Fruit fly (Drosophila melanogaster) whole organism, embryonic: ENCODE results near the gene galla-2.

Source experiments
- Asciz ChIP-seq: fragments of 200-800 bp; sonication (Bioruptor generic); optimal IDR thresholded peaks from 2 replicates; lab custom pipeline; 2017; ENCODE audit warnings: missing biosample characterization, mild to moderate bottlenecking, missing genetic modification characterization, missing genetic modification reagents
- Awh ChIP-seq: fragments of 200-800 bp; sonication (Bioruptor generic); IDR thresholded peaks from 2 replicates; pipeline ENCODE4, ENCODE4 v1.3.6; 2022; ENCODE audit warnings: missing biosample characterization, missing genetic modification characterization
- CG11085 ChIP-seq: fragments of 200-800 bp; sonication (Bioruptor generic); IDR thresholded peaks from 2 replicates; pipeline ENCODE4 v1.3.6; 2022; ENCODE audit warnings: missing biosample characterization, missing genetic modification characterization
- CG11504 ChIP-seq: fragments of 200-800 bp; sonication (Bioruptor generic); optimal IDR thresholded peaks from 3 replicates; lab custom pipeline; 2019; ENCODE audit warnings: missing biosample characterization, mild to moderate bottlenecking, missing genetic modification characterization, moderate library complexity
- CG12071 ChIP-seq: fragments of 200-800 bp; sonication (Bioruptor generic); optimal IDR thresholded peaks from 3 replicates; lab custom pipeline; 2018; ENCODE audit warnings: missing biosample characterization, mild to moderate bottlenecking, missing genetic modification characterization
- CG15514 ChIP-seq: fragments of 200-800 bp; sonication (Bioruptor generic); optimal IDR thresholded peaks from 3 replicates; lab custom pipeline; 2017; ENCODE audit warnings: missing biosample characterization, missing genetic modification characterization, mild to moderate bottlenecking, moderate library complexity, missing genetic modification reagents
- CG15601 ChIP-seq: fragments of 200-800 bp; sonication (Bioruptor generic); optimal IDR thresholded peaks from 3 replicates; lab custom pipeline; 2019; ENCODE audit warnings: missing biosample characterization, mild to moderate bottlenecking, missing genetic modification characterization, moderate library complexity
- CG1603 ChIP-seq: fragments of 200-800 bp; sonication (Bioruptor generic); optimal IDR thresholded peaks from 2 replicates; lab custom pipeline; 2019; ENCODE audit warnings: missing biosample characterization, mild to moderate bottlenecking, missing genetic modification characterization, moderate library complexity
- CG2116 ChIP-seq: fragments of 200-800 bp; sonication (Bioruptor generic); optimal IDR thresholded peaks from 3 replicates; lab custom pipeline; 2018; ENCODE audit warnings: missing biosample characterization, mild to moderate bottlenecking, missing genetic modification characterization
- CG32532 ChIP-seq: fragments of 200-800 bp; sonication (Bioruptor generic); IDR thresholded peaks from 2 replicates; pipeline ENCODE4 v1.3.6; 2022; ENCODE audit warnings: missing biosample characterization, missing genetic modification characterization
- CG4282 ChIP-seq: fragments of 200-800 bp; sonication (Bioruptor generic); optimal IDR thresholded peaks from 2 replicates; lab custom pipeline; 2016; ENCODE audit warnings: missing biosample characterization, missing genetic modification characterization
- CG4707 ChIP-seq: fragments of 200-800 bp; sonication (Bioruptor generic); optimal IDR thresholded peaks from 2 replicates; lab custom pipeline; 2018; ENCODE audit warnings: missing biosample characterization, mild to moderate bottlenecking, missing genetic modification characterization, moderate library complexity
- CG4854 ChIP-seq: fragments of 200-800 bp; sonication (Bioruptor generic); optimal IDR thresholded peaks from 2 replicates; lab custom pipeline; 2016; ENCODE audit warnings: missing biosample characterization, missing genetic modification characterization, inconsistent platforms
- CG6272 ChIP-seq: fragments of 200-800 bp; sonication (Bioruptor generic); IDR thresholded peaks from 2 replicates; pipeline ENCODE4 v1.3.6; 2022; ENCODE audit warnings: missing biosample characterization, missing genetic modification characterization
- CG7745 ChIP-seq: fragments of 200-800 bp; sonication (Bioruptor generic); optimal IDR thresholded peaks from 2 replicates; lab custom pipeline; 2018; ENCODE audit warnings: missing biosample characterization, mild to moderate bottlenecking, missing genetic modification characterization, moderate library complexity
- CG7963 ChIP-seq: fragments of 200-800 bp; sonication (Bioruptor generic); IDR thresholded peaks from 3 replicates; pipeline ENCODE4 v1.3.6; 2022; ENCODE audit warnings: missing biosample characterization, missing genetic modification characterization; ENCODE audit not compliant: partially characterized antibody
- CG9609 ChIP-seq: fragments of 200-800 bp; sonication (Bioruptor generic); optimal IDR thresholded peaks from 3 replicates; lab custom pipeline; 2016; ENCODE audit warnings: missing biosample characterization, missing genetic modification characterization
- Doc2 ChIP-seq: fragments of 200-800 bp; sonication (Bioruptor generic); IDR thresholded peaks from 2 replicates; pipeline ENCODE4 v1.3.6; 2022; ENCODE audit warnings: missing biosample characterization, missing genetic modification characterization
- ERR ChIP-seq: fragments of 200-800 bp; sonication (Bioruptor generic); optimal IDR thresholded peaks from 2 replicates; lab custom pipeline; 2016; ENCODE audit warnings: missing biosample characterization, missing genetic modification characterization
- HLH4C ChIP-seq: fragments of 200-800 bp; sonication (Bioruptor generic); IDR thresholded peaks from 3 replicates; pipeline ENCODE4 v1.3.6; 2022; ENCODE audit warnings: missing biosample characterization, missing genetic modification characterization; ENCODE audit not compliant: partially characterized antibody
- Lhr ChIP-seq: fragments of 200-800 bp; sonication (Bioruptor generic); optimal IDR thresholded peaks from 3 replicates; lab custom pipeline; 2017; ENCODE audit warnings: mild to moderate bottlenecking, missing biosample characterization, missing genetic modification reagents, missing genetic modification characterization
- Med ChIP-seq: fragments of 200-800 bp; sonication (Bioruptor generic); peaks from one replicate; lab custom pipeline; 2016; ENCODE audit warnings: missing biosample characterization, missing genetic modification characterization, mild to moderate bottlenecking, inconsistent platforms, moderate library complexity
- NK7.1 ChIP-seq: fragments of 200-800 bp; sonication (Bioruptor generic); optimal IDR thresholded peaks from 3 replicates; lab custom pipeline; 2016; ENCODE audit warnings: missing biosample characterization, missing genetic modification characterization
- Nf-YC ChIP-seq: fragments of 200-800 bp; optimal IDR thresholded peaks from 3 replicates; lab custom pipeline; 2019; ENCODE audit warnings: missing biosample characterization, mild to moderate bottlenecking, missing genetic modification characterization, moderate library complexity
- Ravus ChIP-seq: fragments of 200-800 bp; sonication (Bioruptor generic); IDR thresholded peaks from 2 replicates; pipeline ENCODE4 v1.3.6; 2022; ENCODE audit warnings: missing biosample characterization, missing genetic modification characterization
- Stat92E ChIP-seq, 3 experiments: fragments of >200 bp in 2 of 3; fragments of 200-800 bp in 1 of 3; sonication (Bioruptor generic) in 1 of 3; optimal IDR thresholded peaks; 2 replicates each; lab custom pipeline; 2017 to 2019; ENCODE audit warnings: missing biosample characterization in 3 of 3, missing genetic modification characterization in 3 of 3, mild to moderate bottlenecking in 1 of 3, moderate library complexity in 1 of 3
- Tbp ChIP-seq: fragments of >200 bp; optimal IDR thresholded peaks from 2 replicates; lab custom pipeline; 2018; ENCODE audit warnings: missing biosample characterization, missing genetic modification characterization
- ac ChIP-seq: fragments of 200-800 bp; sonication (Bioruptor generic); optimal IDR thresholded peaks from 3 replicates; lab custom pipeline; 2017; ENCODE audit warnings: missing biosample characterization, mild to moderate bottlenecking, missing genetic modification characterization
- amos ChIP-seq: fragments of 200-800 bp; sonication (Bioruptor generic); IDR thresholded peaks from 2 replicates; pipeline ENCODE4 v1.3.6; 2022; ENCODE audit warnings: missing biosample characterization, missing genetic modification characterization; ENCODE audit not compliant: partially characterized antibody
- bbx ChIP-seq: fragments of 200-800 bp; sonication (Bioruptor generic); IDR thresholded peaks from 2 replicates; pipeline ENCODE4 v1.3.6; 2022; ENCODE audit warnings: missing biosample characterization, missing genetic modification characterization; ENCODE audit not compliant: partially characterized antibody
- crol ChIP-seq: fragments of 200-800 bp; sonication (Bioruptor generic); IDR thresholded peaks from 2 replicates; pipeline ENCODE4 v1.3.6; 2022; ENCODE audit warnings: missing biosample characterization, missing genetic modification characterization
- crp ChIP-seq, 2 experiments: fragments of 200-800 bp; sonication (Bioruptor generic); optimal IDR thresholded peaks; 2 replicates in 1 of 2; 3 replicates in 1 of 2; lab custom pipeline; 2017; ENCODE audit warnings: missing biosample characterization in 2 of 2, missing genetic modification characterization in 2 of 2, mild to moderate bottlenecking in 1 of 2, moderate library complexity in 1 of 2
- danr ChIP-seq: fragments of 200-800 bp; sonication (Bioruptor generic); IDR thresholded peaks from 2 replicates; pipeline ENCODE4 v1.3.6; 2022; ENCODE audit warnings: missing biosample characterization, missing genetic modification characterization
- dati ChIP-seq: fragments of 200-800 bp; sonication (Bioruptor generic); IDR thresholded peaks from 2 replicates; pipeline ENCODE4 v1.3.6; 2022; ENCODE audit warnings: missing biosample characterization, missing genetic modification characterization
- dimm ChIP-seq: fragments of 200-800 bp; sonication (Bioruptor generic); IDR thresholded peaks from 2 replicates; pipeline ENCODE4 v1.3.6; 2022; ENCODE audit warnings: missing biosample characterization, missing genetic modification characterization
- dpn ChIP-seq, 2 experiments: fragments of 200-800 bp; sonication (Bioruptor generic); optimal IDR thresholded peaks; 3 replicates each; lab custom pipeline; 2016; ENCODE audit warnings: missing biosample characterization in 2 of 2, missing genetic modification characterization in 2 of 2
- esg ChIP-seq: fragments of 200-800 bp; sonication (Bioruptor generic); conservative IDR thresholded peaks from 2 replicates; pipeline ENCODE4 v1.3.6; 2022; ENCODE audit warnings: missing biosample characterization, missing genetic modification characterization
- eyg ChIP-seq: fragments of 200-800 bp; sonication (Bioruptor generic); optimal IDR thresholded peaks from 3 replicates; lab custom pipeline; 2016; ENCODE audit warnings: missing biosample characterization, missing genetic modification characterization
- gro ChIP-seq: fragments of 200-800 bp; sonication (Bioruptor generic); optimal IDR thresholded peaks from 2 replicates; lab custom pipeline; 2016; ENCODE audit warnings: missing biosample characterization, missing genetic modification characterization
- inv ChIP-seq: fragments of 200-800 bp; sonication (Bioruptor generic); IDR thresholded peaks from 2 replicates; pipeline ENCODE4 v1.3.6; 2022; ENCODE audit warnings: missing biosample characterization, missing genetic modification characterization; ENCODE audit not compliant: partially characterized antibody
- knrl ChIP-seq: fragments of 200-800 bp; sonication (Bioruptor generic); IDR thresholded peaks from 3 replicates; pipeline ENCODE4 v1.3.6; 2022; ENCODE audit warnings: missing biosample characterization, missing genetic modification characterization; ENCODE audit not compliant: partially characterized antibody
- nerfin-2 ChIP-seq: fragments of 200-800 bp; sonication (Bioruptor generic); IDR thresholded peaks from 2 replicates; pipeline ENCODE4 v1.3.6; 2022; ENCODE audit warnings: missing biosample characterization, missing genetic modification characterization; ENCODE audit not compliant: partially characterized antibody
- otp ChIP-seq: fragments of 200-800 bp; sonication (Bioruptor generic); IDR thresholded peaks from 3 replicates; pipeline ENCODE4, ENCODE4 v1.3.6; 2022; ENCODE audit warnings: missing biosample characterization, missing genetic modification characterization
- pita ChIP-seq: fragments of 200-800 bp; sonication (Bioruptor generic); optimal IDR thresholded peaks from 2 replicates; lab custom pipeline; 2017; ENCODE audit warnings: missing biosample characterization, mild to moderate bottlenecking, missing genetic modification characterization
- pzg ChIP-seq: fragments of 200-800 bp; sonication (Bioruptor generic); optimal IDR thresholded peaks from 3 replicates; lab custom pipeline; 2018; ENCODE audit warnings: missing biosample characterization, mild to moderate bottlenecking, missing genetic modification characterization, moderate library complexity
- sd ChIP-seq: fragments of 200-800 bp; sonication (Bioruptor generic); optimal IDR thresholded peaks from 3 replicates; lab custom pipeline; 2018; ENCODE audit warnings: missing biosample characterization, mild to moderate bottlenecking, missing genetic modification characterization, moderate library complexity
- sob ChIP-seq: fragments of 200-800 bp; sonication (Bioruptor generic); IDR thresholded peaks from 2 replicates; pipeline ENCODE4 v1.3.6; 2022; ENCODE audit warnings: missing biosample characterization, missing genetic modification characterization
- stc ChIP-seq: fragments of 200-800 bp; sonication (Bioruptor generic); IDR thresholded peaks from 2 replicates; pipeline ENCODE4 v1.3.6; 2022; ENCODE audit warnings: missing biosample characterization, missing genetic modification characterization
- tll ChIP-seq, 2 experiments: fragments of 200-800 bp in 1 of 2; fragments of >200 bp in 1 of 2; sonication (Bioruptor generic) in 1 of 2; optimal IDR thresholded peaks; 2 replicates each; lab custom pipeline; 2017 to 2019; ENCODE audit warnings: missing biosample characterization in 2 of 2, missing genetic modification characterization in 2 of 2, mild to moderate bottlenecking in 1 of 2, moderate library complexity in 1 of 2
- wek ChIP-seq: fragments of 200-800 bp; sonication (Bioruptor generic); optimal IDR thresholded peaks from 3 replicates; lab custom pipeline; 2018; ENCODE audit warnings: missing biosample characterization, mild to moderate bottlenecking, missing genetic modification characterization, moderate library complexity

galla-2 gene

dm6 chr3L:10931430-10931829 is 48.7 kb downstream of the galla-2 start (continued):
- TF ChIP-seq Doc2 (no peak), otp (no peak), CG9609 (GFP tag; lab: Kevin White, UChicago) (no peak), Asciz (GFP tag; lab: Kevin White, UChicago) (no peak), nerfin-2 (no peak), CG32532 (no peak), CG7745 (tag; lab: Kevin White, UChicago) (no peak), CG7963 (GFP tag; lab: Robert Waterston, UW) (no peak), sob (GFP tag; lab: Robert Waterston, UW) (no peak), CG4707 (no peak), ac (GFP tag; lab: Kevin White, UChicago) (no peak), CG12071 (GFP tag; lab: Kevin White, UChicago) (no peak), gro (GFP tag; lab: Kevin White, UChicago) (no peak), bbx (GFP tag; lab: Robert Waterston, UW) (no peak), dpn (GFP tag; optimal IDR thresholded peaks at IDR 0.05; lab: Kevin White, UChicago) (peak in 1 of 2 experiments; percentile 9), wek (no peak), Lhr (GFP tag; lab: Kevin White, UChicago) (no peak), CG2116 (no peak), pzg (no peak), CG15514 (GFP tag; lab: Kevin White, UChicago) (no peak), Ravus (GFP tag; lab: Robert Waterston, UW) (no peak), Tbp (GFP tag; lab: Kevin White, UChicago) (no peak), stc (no peak), Stat92E (GFP tag; optimal IDR thresholded peaks at IDR 0.05; lab: Kevin White, UChicago) (no peak), crp (GFP tag; optimal IDR thresholded peaks at IDR 0.05; lab: Kevin White, UChicago) (no peak), Awh (no peak), CG11504 (tag; lab: Kevin White, UChicago) (peak; percentile 66), CG4282 (GFP tag; lab: Kevin White, UChicago) (no peak), ERR (GFP tag; lab: Kevin White, UChicago) (no peak), tll (GFP tag; optimal IDR thresholded peaks at IDR 0.05; lab: Kevin White, UChicago) (no peak), CG4854 (GFP tag; lab: Kevin White, UChicago) (no peak), NK7.1 (GFP tag; lab: Kevin White, UChicago) (no peak), Med (no peak), Nf-YC (no peak), pita (GFP tag; lab: Kevin White, UChicago) (no peak), CG15601 (tag; lab: Kevin White, UChicago) (no peak), CG6272 (GFP tag; lab: Robert Waterston, UW) (no peak), knrl (GFP tag; lab: Robert Waterston, UW) (no peak), danr (GFP tag; lab: Robert Waterston, UW) (no peak), HLH4C (GFP tag; lab: Robert Waterston, UW) (no peak), eyg (GFP tag; lab: Kevin White, UChicago) (no peak), amos (GFP tag; lab: Robert Waterston, UW) (no peak), CG1603 (tag; lab: Kevin White, UChicago) (no peak), dimm (GFP tag; lab: Robert Waterston, UW) (no peak), sd (tag; lab: Kevin White, UChicago) (no peak), esg (no peak; the same call in 1 of the 2 replicates), crol (GFP tag; lab: Robert Waterston, UW) (no peak), dati (GFP tag; lab: Robert Waterston, UW) (no peak), inv (GFP tag; lab: Robert Waterston, UW) (no peak), CG11085 (GFP tag; lab: Robert Waterston, UW) (no peak)
